Fruit fly (Drosophila melanogaster) whole organism: Measurements from ENCODE around the gene CG43658.

Source experiments
- CG8478 ChIP-seq: fragments of >200 bp; optimal IDR thresholded peaks from 2 replicates; lab custom pipeline; 2018; ENCODE audit warnings: inconsistent platforms
- Dll ChIP-seq: fragments of >200 bp; optimal IDR thresholded peaks from 2 replicates; lab custom pipeline; 2017
- EcR ChIP-seq, 2 experiments: fragments of >200 bp; optimal IDR thresholded peaks; 2 replicates each; lab custom pipeline; 2017; ENCODE audit warnings: missing biosample characterization in 2 of 2, missing genetic modification characterization in 2 of 2, missing genetic modification reagents in 2 of 2
- psq ChIP-seq: fragments of >200 bp; optimal IDR thresholded peaks from 2 replicates; lab custom pipeline; 2017
- usp ChIP-seq: fragments of >200 bp; optimal IDR thresholded peaks from 2 replicates; lab custom pipeline; 2017; ENCODE audit warnings: missing biosample characterization, missing genetic modification characterization, mixed read lengths

dm6 chrX:17407737-17408136 lies 153.2 kb downstream of the CG43658 start:
- TF ChIP-seq psq (lab: Kevin White, UChicago), result no peak
- TF ChIP-seq EcR (GFP tag; optimal IDR thresholded peaks at IDR 0.05; lab: Kevin White, UChicago), result no peak
- TF ChIP-seq usp, result no peak
- no peak for TF ChIP-seq CG8478 (lab: Kevin White, UChicago)
- TF ChIP-seq Dll (lab: Kevin White, UChicago), result no peak
